Fruit fly (Drosophila melanogaster): Measurements from ENCODE around the gene CG12795.

The CG12795 gene

DNA sequence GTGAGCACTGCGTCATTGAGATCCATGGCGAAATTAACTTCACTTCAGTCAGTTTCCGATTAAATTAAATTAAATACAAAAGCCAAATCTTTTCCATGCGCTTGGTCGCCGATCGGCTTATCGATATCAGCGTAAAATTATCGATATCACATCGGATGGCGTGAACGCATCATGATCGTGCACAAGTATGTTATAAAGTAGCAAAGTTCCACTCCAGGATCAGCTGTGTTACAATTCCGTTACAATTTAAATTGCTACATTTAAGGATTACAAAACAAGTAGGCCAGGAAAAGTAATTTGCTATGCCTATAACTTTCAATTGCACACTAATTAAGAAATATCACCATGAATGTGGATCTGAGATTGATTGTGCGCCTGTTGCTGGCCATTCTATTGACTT, 17.6 kb downstream of the CG12795 start, which contains the start of the genes Pif1 and CG31776 (continued):
- no peak for TF ChIP-seq dimm (GFP tag; IDR thresholded peaks at IDR 0.05)
- peak; percentile 82 for TF ChIP-seq Med (GFP tag)
- TF ChIP-seq ham (GFP tag; IDR thresholded peaks at IDR 0.05) = no peak
- TF ChIP-seq Ssrp (tag; optimal IDR thresholded peaks at IDR 0.05) = no peak
- TF ChIP-seq gsb-n (tag; optimal IDR thresholded peaks at IDR 0.05) = no peak
- TF ChIP-seq da (GFP tag; optimal IDR thresholded peaks at IDR 0.05) = no peak
- no peak for TF ChIP-seq CG9817 (tag; optimal IDR thresholded peaks at IDR 0.05)

DNA sequence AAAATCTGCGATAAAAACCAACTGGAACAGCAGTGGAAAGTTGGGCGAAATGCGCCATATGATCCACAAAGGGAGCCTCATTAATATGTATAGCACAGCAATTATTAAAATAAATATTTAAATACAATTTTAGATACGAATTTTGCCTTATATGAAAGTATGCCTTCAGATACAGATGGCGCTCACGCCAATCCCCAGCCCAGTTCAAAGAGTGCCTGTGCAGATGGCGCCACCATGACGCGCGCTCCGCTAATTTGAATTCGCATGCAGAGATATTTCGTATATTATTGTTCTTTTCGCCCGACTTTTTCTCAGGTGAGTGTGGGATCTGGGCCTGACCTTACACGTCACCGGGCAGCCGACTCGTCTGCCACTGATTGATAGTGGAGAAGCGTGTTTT, 20.0 kb downstream of the CG12795 start, which contains the start of gene Pgant4:
Gene Pgant4, plus strand, starts transcription at position 362 of the 400 bp plus-strand sequence.
- TF ChIP-seq CG5245 (GFP tag; optimal IDR thresholded peaks at IDR 0.05) = peak; percentile 65
- TF ChIP-seq gro (GFP tag; optimal IDR thresholded peaks at IDR 0.05) = no peak
- TF ChIP-seq CG8478 (optimal IDR thresholded peaks at IDR 0.05) = no peak
- TF ChIP-seq kay (GFP tag; optimal IDR thresholded peaks at IDR 0.05) = no peak
- TF ChIP-seq tio (GFP tag; optimal IDR thresholded peaks at IDR 0.05) = no peak
- peak; percentile 60 for TF ChIP-seq sug (tag; optimal IDR thresholded peaks at IDR 0.05)
- no peak for TF ChIP-seq CG8281 (tag; optimal IDR thresholded peaks at IDR 0.05)
- TF ChIP-seq CG4820 (GFP tag; optimal IDR thresholded peaks at IDR 0.05) = peak; percentile 51
- no peak for TF ChIP-seq Eip74EF (GFP tag; optimal IDR thresholded peaks at IDR 0.05)
- TF ChIP-seq sr (GFP tag; IDR thresholded peaks at IDR 0.05) = peak; percentile 36; the same call in 1 of the 3 replicates
- TF ChIP-seq fu2 (GFP tag; optimal IDR thresholded peaks at IDR 0.05) = no peak
- TF ChIP-seq CG10959 (GFP tag; IDR thresholded peaks at IDR 0.05) = peak; percentile 62; the same call in 1 of the 2 replicates
- TF ChIP-seq CG11093 (GFP tag; IDR thresholded peaks at IDR 0.05) = peak; percentile 48; the same call in 1 of the 3 replicates
- peak; percentile 60; the same call in 2 of the 3 replicates for TF ChIP-seq Aef1 (GFP tag; IDR thresholded peaks at IDR 0.05)
- peak; percentile 24 for TF ChIP-seq HLHmδ (GFP tag; optimal IDR thresholded peaks at IDR 0.05)
- peak; percentile 57; the same call in 1 of the 3 replicates for TF ChIP-seq CG17361 (GFP tag; IDR thresholded peaks at IDR 0.05)
- TF ChIP-seq CG7786 (GFP tag; optimal IDR thresholded peaks at IDR 0.05) = no peak
- peak; percentile 39 for TF ChIP-seq CG8089 (GFP tag; optimal IDR thresholded peaks at IDR 0.05)
- TF ChIP-seq crp (GFP tag; optimal IDR thresholded peaks at IDR 0.05) = no peak
- TF ChIP-seq Ravus (GFP tag; IDR thresholded peaks at IDR 0.05) = no peak
- TF ChIP-seq CG3407 (GFP tag; optimal IDR thresholded peaks at IDR 0.05) = no peak
- TF ChIP-seq CG17359 (tag; optimal IDR thresholded peaks at IDR 0.05) = peak; percentile 38
- peak; percentile 41 for TF ChIP-seq Xrp1 (GFP tag; IDR thresholded peaks at IDR 0.05)
- no peak for TF ChIP-seq hkb (optimal IDR thresholded peaks at IDR 0.05)
- no peak for TF ChIP-seq hkb (GFP tag; IDR thresholded peaks at IDR 0.05)
- no peak for TF ChIP-seq Ets97D (GFP tag; optimal IDR thresholded peaks at IDR 0.05)
- no peak for TF ChIP-seq CG17385 (GFP tag; optimal IDR thresholded peaks at IDR 0.05)
- no peak for TF ChIP-seq C15 (GFP tag; IDR thresholded peaks at IDR 0.05)
- TF ChIP-seq CTCF (GFP tag; optimal IDR thresholded peaks at IDR 0.05) = peak; percentile 99
- TF ChIP-seq CG18262 (tag; optimal IDR thresholded peaks at IDR 0.05) = peak; percentile 16
- TF ChIP-seq trem (tag; optimal IDR thresholded peaks at IDR 0.05) = no peak
- no peak for TF ChIP-seq Hr78 (GFP tag; optimal IDR thresholded peaks at IDR 0.05)
- no peak for TF ChIP-seq maf-S (GFP tag; optimal IDR thresholded peaks at IDR 0.05)
- TF ChIP-seq slbo (GFP tag; IDR thresholded peaks at IDR 0.05) = peak; percentile 83
- peak; percentile 88 for TF ChIP-seq CG13894 (tag; optimal IDR thresholded peaks at IDR 0.05)
- TF ChIP-seq dan (GFP tag; IDR thresholded peaks at IDR 0.05) = no peak
- TF ChIP-seq CG12219 (GFP tag; optimal IDR thresholded peaks at IDR 0.05) = no peak
- TF ChIP-seq CG9817 (tag; optimal IDR thresholded peaks at IDR 0.05) = peak; percentile 40
- no peak for TF ChIP-seq psq (GFP tag; optimal IDR thresholded peaks at IDR 0.05)
- no peak for TF ChIP-seq hbn (GFP tag; IDR thresholded peaks at IDR 0.05; ENCODE audit: partially characterized antibody)
- no peak for TF ChIP-seq CG1792 (GFP tag; optimal IDR thresholded peaks at IDR 0.05)
- TF ChIP-seq zen2 (GFP tag; IDR thresholded peaks at IDR 0.05; ENCODE audit: partially characterized antibody) = no peak
- TF ChIP-seq bsh (GFP tag; optimal IDR thresholded peaks at IDR 0.05) = peak in 1 of 2 experiments; percentile 40
- TF ChIP-seq bigmax (GFP tag; optimal IDR thresholded peaks at IDR 0.05) = no peak
- peak; percentile 10 for TF ChIP-seq tup (GFP tag; optimal IDR thresholded peaks at IDR 0.05)
